Fruit fly (Drosophila melanogaster): ENCODE measurements around the gene Grx1.

dm6 chr3L:18841269-18841668, 27.8 kb upstream of the Grx1 start:
- TF ChIP-seq CTCF (optimal IDR thresholded peaks at IDR 0.05) (peak in 1 of 2 experiments; percentile 46), CG8478 (optimal IDR thresholded peaks at IDR 0.05) (no peak)
